Worm (Caenorhabditis elegans) whole organism, L2 larva: Measurements from ENCODE around the gene decr-1.1.

Source experiments
- R02D3.7 ChIP-seq: fragments of 150-350 bp; optimal IDR thresholded peaks from 2 replicates; lab custom pipeline; 2014; ENCODE audit warnings: missing biosample characterization, missing genetic modification characterization
- ama-1 ChIP-seq: fragments of 150-350 bp; optimal IDR thresholded peaks from 2 replicates; lab custom pipeline; 2018; ENCODE audit warnings: inconsistent platforms
- blmp-1 ChIP-seq: sonication (generic microtip); optimal IDR thresholded peaks from 2 replicates; lab custom pipeline; 2017; ENCODE audit warnings: missing genetic modification characterization, mild to moderate bottlenecking, missing compliant biosample characterization, antibody characterized with exemption, moderate library complexity; ENCODE audit not compliant: insufficient read depth
- ceh-82 ChIP-seq: fragments of 150-350 bp; optimal IDR thresholded peaks from 2 replicates; lab custom pipeline; 2014; ENCODE audit warnings: missing biosample characterization, missing genetic modification characterization
- mbf-1 ChIP-seq: sonication (generic microtip); optimal IDR thresholded peaks from 2 replicates; lab custom pipeline; 2017; ENCODE audit warnings: missing biosample characterization, missing genetic modification characterization
- nhr-10 ChIP-seq: sonication (generic microtip); optimal IDR thresholded peaks from 2 replicates; lab custom pipeline; 2017; ENCODE audit warnings: missing biosample characterization, missing genetic modification characterization
- nhr-21 ChIP-seq: fragments of 150-350 bp; optimal IDR thresholded peaks from 2 replicates; lab custom pipeline; 2014; ENCODE audit warnings: missing biosample characterization, missing genetic modification characterization
- nhr-23 ChIP-seq: fragments of 150-350 bp; optimal IDR thresholded peaks from 2 replicates; lab custom pipeline; 2014; ENCODE audit warnings: missing biosample characterization, missing genetic modification reagents, missing genetic modification characterization
- nhr-77 ChIP-seq: fragments of 150-350 bp; optimal IDR thresholded peaks from 2 replicates; lab custom pipeline; 2014; ENCODE audit warnings: missing biosample characterization, missing genetic modification characterization
- unc-55 ChIP-seq: fragments of 150-350 bp; sonication (generic microtip); optimal IDR thresholded peaks from 3 replicates; lab custom pipeline; 2014; ENCODE audit warnings: missing biosample characterization, missing genetic modification reagents, missing genetic modification characterization
- unc-62 ChIP-seq: fragments of 150-350 bp; optimal IDR thresholded peaks from 2 replicates; lab custom pipeline; 2014; ENCODE audit warnings: missing biosample characterization, missing genetic modification reagents, missing genetic modification characterization
- zag-1 ChIP-seq: fragments of 150-350 bp; optimal IDR thresholded peaks from 2 replicates; lab custom pipeline; 2014; ENCODE audit warnings: missing biosample characterization, missing genetic modification characterization
- ztf-11 ChIP-seq: sonication (generic microtip); optimal IDR thresholded peaks from 2 replicates; lab custom pipeline; 2017; ENCODE audit warnings: missing biosample characterization, missing genetic modification characterization

DNA sequence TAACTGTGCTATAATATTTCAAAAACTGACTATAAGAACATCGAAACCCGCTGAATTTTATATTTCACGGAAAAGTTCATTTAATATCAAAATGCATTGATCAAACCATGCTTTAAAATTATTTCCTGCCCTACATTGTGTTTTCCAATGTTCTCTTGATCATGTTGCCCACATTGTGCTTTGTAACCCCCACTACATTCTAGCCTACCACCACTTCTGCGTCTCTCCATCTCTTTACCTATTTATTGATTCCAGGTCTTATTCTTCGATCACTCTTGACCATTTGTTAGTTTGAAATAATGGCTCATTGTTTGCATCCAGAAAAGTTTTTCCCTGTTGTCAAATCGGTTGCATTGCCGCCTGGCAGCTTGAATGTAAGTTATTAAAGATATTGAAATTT, at the start of gene decr-1.1:
- no peak for TF ChIP-seq ama-1
- TF ChIP-seq mbf-1, result no peak
- no peak for TF ChIP-seq nhr-77 (tag; lab: Kevin White, UChicago)
- no peak for TF ChIP-seq blmp-1 (tag; lab: Kevin White, UChicago)
- TF ChIP-seq R02D3.7, result no peak
- TF ChIP-seq nhr-10 (tag; lab: Kevin White, UChicago), result no peak
- TF ChIP-seq nhr-23, result no peak
- no peak for TF ChIP-seq ceh-82 (tag; lab: Kevin White, UChicago)
- no peak for TF ChIP-seq nhr-21 (tag; lab: Kevin White, UChicago)
- no peak for TF ChIP-seq zag-1 (tag; lab: Kevin White, UChicago)
- no peak for TF ChIP-seq unc-62
- TF ChIP-seq ztf-11 (tag; lab: Kevin White, UChicago), result no peak
- TF ChIP-seq unc-55 (GFP tag; lab: Kevin White, UChicago), result no peak
